Fruit fly (Drosophila melanogaster): ENCODE measurements around the gene kug.

kug gene

DNA sequence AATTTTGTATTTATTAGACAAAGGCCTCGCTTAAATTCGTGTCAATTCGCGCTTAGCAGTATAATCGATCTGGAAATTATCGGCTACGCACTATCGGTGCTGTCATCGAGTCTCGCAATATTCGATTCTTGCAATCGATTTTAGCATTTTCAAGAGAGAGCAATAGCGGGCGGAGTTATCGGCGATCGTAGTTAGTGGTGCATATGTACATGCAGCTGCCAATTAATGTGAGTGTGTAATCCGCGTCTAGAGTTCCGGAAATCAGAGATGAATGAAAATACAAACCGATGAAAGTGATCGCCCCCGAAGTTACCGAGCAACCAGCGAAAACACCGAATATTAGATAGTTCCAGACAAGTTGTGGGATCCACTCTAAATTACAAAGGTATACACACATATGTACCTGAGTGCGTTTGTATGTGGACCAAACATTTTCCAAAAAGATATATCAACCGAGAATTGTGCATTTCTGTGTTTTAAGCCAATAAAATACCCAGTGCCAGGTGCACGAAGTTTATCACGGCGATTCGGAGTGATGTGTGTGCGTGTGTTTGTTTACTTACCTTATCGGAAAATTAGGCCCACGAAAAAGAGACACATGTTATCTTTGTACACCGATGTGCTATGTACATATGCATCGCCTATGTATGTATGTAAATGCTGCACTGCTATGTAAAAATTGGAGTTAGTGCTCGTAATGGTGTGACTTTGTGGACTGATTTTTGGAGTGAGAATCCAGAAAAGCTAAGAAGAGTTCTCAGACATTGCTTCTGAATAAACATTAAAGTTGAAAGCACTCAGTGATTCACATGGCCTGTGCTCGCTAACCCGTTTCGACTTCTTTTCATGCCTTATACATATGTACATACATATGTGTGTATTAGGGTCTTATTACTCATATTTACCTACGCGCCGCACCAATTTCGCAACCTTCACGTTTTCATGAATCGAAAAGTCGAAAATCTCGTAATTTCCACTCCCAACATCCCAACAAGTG is 1.5 kb downstream of the kug start (continued):
- TF ChIP-seq Dfd (GFP tag; optimal IDR thresholded peaks at IDR 0.05) (no peak), CG10431 (GFP tag; optimal IDR thresholded peaks at IDR 0.05) (peak; percentile 35), pum (GFP tag; optimal IDR thresholded peaks at IDR 0.05) (no peak), croc (GFP tag; conservative IDR thresholded peaks at IDR 0.05) (no peak), CG7745 (tag; optimal IDR thresholded peaks at IDR 0.05) (no peak), CG7987 (GFP tag; optimal IDR thresholded peaks at IDR 0.05) (peak; percentile 61), nerfin-1 (tag; optimal IDR thresholded peaks at IDR 0.05) (no peak), az2 (GFP tag; optimal IDR thresholded peaks at IDR 0.05) (no peak), Bgb (GFP tag; IDR thresholded peaks at IDR 0.05; ENCODE audit: partially characterized antibody) (peak; percentile 96), CG6254 (GFP tag; optimal IDR thresholded peaks at IDR 0.05) (no peak), twi (tag; optimal IDR thresholded peaks at IDR 0.05) (peak; percentile 82), CG5180 (GFP tag; optimal IDR thresholded peaks at IDR 0.05) (peak; percentile 29), lola (GFP tag; optimal IDR thresholded peaks at IDR 0.05) (peak in 1 of 3 experiments; percentile 17), ci (GFP tag; IDR thresholded peaks at IDR 0.05) (peak; percentile 51; the same call in 1 of the 3 replicates), CG2116 (GFP tag; optimal IDR thresholded peaks at IDR 0.05) (peak; percentile 86), Bdp1 (GFP tag; optimal IDR thresholded peaks at IDR 0.05) (no peak), pb (GFP tag; optimal IDR thresholded peaks at IDR 0.05) (no peak), Fer1 (GFP tag; optimal IDR thresholded peaks at IDR 0.05) (no peak), CG1529 (GFP tag; optimal IDR thresholded peaks at IDR 0.05) (peak; percentile 17), tap (tag; optimal IDR thresholded peaks at IDR 0.05) (no peak), Lim3 (GFP tag; IDR thresholded peaks at IDR 0.05) (no peak), Dbx (GFP tag; IDR thresholded peaks at IDR 0.05) (no peak), CG9797 (GFP tag; optimal IDR thresholded peaks at IDR 0.05) (peak; percentile 4), Lhr (GFP tag; optimal IDR thresholded peaks at IDR 0.05) (no peak), unpg (GFP tag; optimal IDR thresholded peaks at IDR 0.05) (no peak), Sry-δ (GFP tag; optimal IDR thresholded peaks at IDR 0.05) (peak; percentile 75), Abd-B (GFP tag; optimal IDR thresholded peaks at IDR 0.05) (no peak), oc (tag; optimal IDR thresholded peaks at IDR 0.05) (no peak), CG17912 (GFP tag; optimal IDR thresholded peaks at IDR 0.05) (peak; percentile 52), CG13287 (GFP tag; IDR thresholded peaks at IDR 0.05; ENCODE audit: partially characterized antibody) (peak; percentile 91), CG12071 (GFP tag; optimal IDR thresholded peaks at IDR 0.05) (no peak), NC2β (GFP tag; optimal IDR thresholded peaks at IDR 0.05) (no peak), odd (GFP tag; optimal IDR thresholded peaks at IDR 0.05) (peak; percentile 26), CG17361 (GFP tag; IDR thresholded peaks at IDR 0.05) (no peak), Ptx1 (GFP tag; IDR thresholded peaks at IDR 0.05) (no peak), CG31224 (GFP tag; IDR thresholded peaks at IDR 0.05) (no peak), CG1647 (GFP tag; optimal IDR thresholded peaks at IDR 0.05) (no peak), CG16813 (GFP tag; IDR thresholded peaks at IDR 0.05; ENCODE audit: partially characterized antibody) (peak; percentile 93), CG7372 (GFP tag; IDR thresholded peaks at IDR 0.05) (no peak), stwl (tag; optimal IDR thresholded peaks at IDR 0.05) (peak; percentile 94), CG4707 (GFP tag; optimal IDR thresholded peaks at IDR 0.05) (no peak), corto (GFP tag; optimal IDR thresholded peaks at IDR 0.05) (no peak), dm (GFP tag; optimal IDR thresholded peaks at IDR 0.05) (no peak), CG33557 (GFP tag; optimal IDR thresholded peaks at IDR 0.05) (peak; percentile 37), CG10147 (GFP tag; optimal IDR thresholded peaks at IDR 0.05) (no peak), grau (tag; optimal IDR thresholded peaks at IDR 0.05) (no peak), CG6689 (GFP tag; IDR thresholded peaks at IDR 0.05) (no peak), Neu2 (GFP tag; optimal IDR thresholded peaks at IDR 0.05; ENCODE audit: borderline replicate concordance) (peak; percentile 33)

Measured in whole organism, embryonic.